Fruit fly (Drosophila melanogaster): ENCODE data around the gene pdm2.

Gene pdm2

dm6 chr2L:12616748-12617147 is 40.2 kb upstream of the pdm2 start:
- TF ChIP-seq spab (GFP tag; optimal IDR thresholded peaks at IDR 0.05) (no peak), Gug (GFP tag; IDR thresholded peaks at IDR 0.05) (no peak), Hr4 (GFP tag; optimal IDR thresholded peaks at IDR 0.05) (no peak)

dm6 chr2L:12618016-12618675 is 38.8 kb upstream of the pdm2 start:
- no peak for TF ChIP-seq net (GFP tag; optimal IDR thresholded peaks at IDR 0.05)
- TF ChIP-seq CG6276 (GFP tag; optimal IDR thresholded peaks at IDR 0.05) = peak; percentile 74
- TF ChIP-seq CG6163 (GFP tag; IDR thresholded peaks at IDR 0.05) = 0 out of 3 replicates have a peak, but pooled peaks have one; percentile 16
- no peak for TF ChIP-seq spab (GFP tag; optimal IDR thresholded peaks at IDR 0.05)
- peak; percentile 66 for TF ChIP-seq Eip78C (GFP tag)
- no peak for TF ChIP-seq CG15336 (GFP tag; IDR thresholded peaks at IDR 0.05)
- TF ChIP-seq fkh (GFP tag; optimal IDR thresholded peaks at IDR 0.05) = peak; percentile 23
- TF ChIP-seq dsx (GFP tag; optimal IDR thresholded peaks at IDR 0.05; ENCODE audit: poor library complexity, severe bottlenecking) = peak; percentile 33
- peak; percentile 14 for TF ChIP-seq vri (GFP tag; optimal IDR thresholded peaks at IDR 0.05)
- peak; percentile 15 for TF ChIP-seq CG6854 (GFP tag; optimal IDR thresholded peaks at IDR 0.05)
- TF ChIP-seq CG16779 (tag; optimal IDR thresholded peaks at IDR 0.05) = no peak
- TF ChIP-seq Met (GFP tag; optimal IDR thresholded peaks at IDR 0.05) = peak; percentile 11
- peak; percentile 18 for TF ChIP-seq esn (GFP tag; optimal IDR thresholded peaks at IDR 0.05)

DNA sequence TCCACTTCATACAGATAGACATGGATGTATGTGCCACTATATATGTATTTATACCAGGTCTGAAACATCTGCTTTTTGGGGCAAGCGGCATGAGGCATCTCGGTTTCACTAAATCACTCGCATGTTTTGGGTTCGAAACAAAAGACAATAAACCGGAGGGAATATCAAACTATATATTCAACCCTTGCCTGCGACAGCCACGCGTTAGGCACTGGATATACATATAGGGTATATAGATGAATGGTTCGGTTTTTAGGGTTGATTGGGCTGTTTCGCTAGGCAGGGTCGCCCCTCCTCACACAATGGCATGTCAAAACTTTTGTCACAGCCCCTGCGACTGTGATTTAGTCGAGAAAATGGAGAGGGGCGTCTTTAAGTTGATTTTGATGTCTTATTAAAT is 33.9 kb upstream of the pdm2 start:
- TF ChIP-seq esn (GFP tag; optimal IDR thresholded peaks at IDR 0.05) (no peak), salr (GFP tag; optimal IDR thresholded peaks at IDR 0.05) (no peak), Eip75B (GFP tag; optimal IDR thresholded peaks at IDR 0.05) (no peak), fd85E (GFP tag; optimal IDR thresholded peaks at IDR 0.05) (no peak), dac (GFP tag; optimal IDR thresholded peaks at IDR 0.05) (no peak), Eip93F (GFP tag; optimal IDR thresholded peaks at IDR 0.05) (no peak), ss (GFP tag; optimal IDR thresholded peaks at IDR 0.05) (no peak), CG8119 (GFP tag; IDR thresholded peaks at IDR 0.05) (no peak), CG10669 (GFP tag; optimal IDR thresholded peaks at IDR 0.05) (no peak), CG6854 (GFP tag; optimal IDR thresholded peaks at IDR 0.05) (no peak), achi (GFP tag; optimal IDR thresholded peaks at IDR 0.05) (no peak), CG6808 (GFP tag; optimal IDR thresholded peaks at IDR 0.05) (no peak), Sox15 (GFP tag; optimal IDR thresholded peaks at IDR 0.05) (no peak), CG1621 (tag; optimal IDR thresholded peaks at IDR 0.05) (no peak)

DNA sequence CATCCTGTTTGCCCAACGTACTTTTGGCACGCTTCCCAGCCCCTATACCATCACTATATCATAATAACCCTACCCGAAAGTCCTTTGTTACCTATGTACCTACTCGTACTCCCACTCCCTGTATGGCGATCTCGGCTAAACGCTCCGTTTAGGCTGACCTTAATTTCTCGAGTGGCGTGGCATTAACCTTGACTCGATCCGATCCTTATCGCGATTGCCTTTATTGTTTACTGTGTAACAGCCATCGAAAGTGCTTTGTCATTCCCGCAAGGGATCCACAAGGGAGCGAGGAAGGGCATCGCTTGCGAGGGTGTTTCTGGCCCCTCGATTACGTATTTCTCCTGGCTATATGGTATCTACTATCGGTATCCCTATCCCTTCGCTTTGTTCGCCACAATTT is 23.8 kb upstream of the pdm2 start:
- TF ChIP-seq CG7368 (GFP tag; optimal IDR thresholded peaks at IDR 0.05) = no peak

DNA sequence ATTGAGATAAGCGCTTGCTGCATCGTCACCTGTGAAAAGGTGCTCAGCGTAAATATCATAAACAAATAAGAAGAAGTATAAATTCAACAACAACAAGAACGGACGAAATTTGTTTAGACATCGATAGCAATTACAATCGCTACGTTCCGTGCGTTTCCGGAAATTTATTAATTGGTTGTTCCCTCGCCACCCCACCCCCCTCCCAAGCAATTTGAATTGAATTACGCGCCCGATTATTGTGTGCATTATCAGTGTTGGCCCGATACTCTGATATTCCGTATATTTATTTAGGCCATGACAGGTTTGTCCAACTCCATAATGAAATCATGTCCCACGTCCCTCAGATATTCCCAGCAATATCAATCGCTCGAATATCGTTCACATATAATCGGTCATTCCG is 15.4 kb upstream of the pdm2 start:
- TF ChIP-seq Hr39 (GFP tag; optimal IDR thresholded peaks at IDR 0.05) (no peak), CG6808 (GFP tag; optimal IDR thresholded peaks at IDR 0.05) (no peak), net (GFP tag; optimal IDR thresholded peaks at IDR 0.05) (no peak), vri (GFP tag; optimal IDR thresholded peaks at IDR 0.05) (peak; percentile 69), Ets21C (GFP tag; optimal IDR thresholded peaks at IDR 0.05) (no peak), Eip93F (GFP tag; optimal IDR thresholded peaks at IDR 0.05) (peak; percentile 26), fkh (GFP tag; optimal IDR thresholded peaks at IDR 0.05) (peak; percentile 71), CG16779 (tag; optimal IDR thresholded peaks at IDR 0.05) (no peak), salr (GFP tag; optimal IDR thresholded peaks at IDR 0.05) (no peak), Ets96B (tag; optimal IDR thresholded peaks at IDR 0.05) (no peak)

Data from whole organism, prepupa.